Fruit fly (Drosophila melanogaster) whole organism, pupa: Measurements from ENCODE around the gene dec.

ENCODE experiments used
- CG10348 ChIP-seq: fragments of 200-800 bp; sonication (Bioruptor generic); IDR thresholded peaks from 2 replicates; pipeline ENCODE4 v1.3.6; 2022; ENCODE audit warnings: missing biosample characterization, missing genetic modification characterization
- CG13204 ChIP-seq: fragments of 200-800 bp; sonication (Bioruptor generic); optimal IDR thresholded peaks from 2 replicates; lab custom pipeline; 2018; ENCODE audit warnings: missing biosample characterization, mild to moderate bottlenecking, missing genetic modification characterization, moderate library complexity
- CG34367 ChIP-seq: fragments of 200-800 bp; sonication (Bioruptor generic); optimal IDR thresholded peaks from 2 replicates; lab custom pipeline; 2018; ENCODE audit warnings: missing biosample characterization, mild to moderate bottlenecking, missing genetic modification characterization
- CG8159 ChIP-seq: fragments of 200-800 bp; sonication (Bioruptor generic); optimal IDR thresholded peaks from 3 replicates; lab custom pipeline; 2018; ENCODE audit warnings: missing biosample characterization, mild to moderate bottlenecking, missing genetic modification characterization, moderate library complexity
- CG8301 ChIP-seq: fragments of 200-800 bp; sonication (Bioruptor generic); optimal IDR thresholded peaks from 2 replicates; lab custom pipeline; 2018; ENCODE audit warnings: missing biosample characterization, mild to moderate bottlenecking, missing genetic modification characterization
- D1 ChIP-seq: fragments of 200-800 bp; sonication (Bioruptor generic); optimal IDR thresholded peaks from 2 replicates; lab custom pipeline; 2018; ENCODE audit warnings: missing biosample characterization, mild to moderate bottlenecking, missing genetic modification characterization, moderate library complexity
- EcR ChIP-seq: fragments of 200-800 bp; sonication (Bioruptor generic); optimal IDR thresholded peaks from 3 replicates; lab custom pipeline; 2019; ENCODE audit warnings: missing biosample characterization, missing genetic modification characterization, mild to moderate bottlenecking, moderate library complexity, missing genetic modification reagents
- Pif1B ChIP-seq: fragments of 200-800 bp; sonication (Bioruptor generic); optimal IDR thresholded peaks from 3 replicates; lab custom pipeline; 2016; ENCODE audit warnings: missing biosample characterization, missing genetic modification characterization
- Snoo ChIP-seq: fragments of 200-800 bp; sonication (Bioruptor generic); optimal IDR thresholded peaks from 3 replicates; lab custom pipeline; 2017; ENCODE audit warnings: missing biosample characterization, mild to moderate bottlenecking, missing genetic modification characterization, inconsistent platforms
- fd96Ca ChIP-seq: fragments of 200-800 bp; sonication (Bioruptor generic); IDR thresholded peaks from 3 replicates; pipeline ENCODE4 v1.3.6; 2022; ENCODE audit warnings: missing biosample characterization, missing genetic modification characterization
- gl ChIP-seq: fragments of 200-800 bp; sonication (Bioruptor generic); optimal IDR thresholded peaks from 2 replicates; lab custom pipeline; 2018; ENCODE audit warnings: missing biosample characterization, mild to moderate bottlenecking, missing genetic modification characterization
- rn ChIP-seq: fragments of 200-800 bp; sonication (Bioruptor generic); IDR thresholded peaks from 2 replicates; pipeline ENCODE4 v1.3.6; 2022; ENCODE audit warnings: missing biosample characterization, missing genetic modification characterization

- TF ChIP-seq CG34367: no peak
- TF ChIP-seq rn (GFP tag; lab: Robert Waterston, UW): no peak
- no peak for TF ChIP-seq fd96Ca (GFP tag; lab: Robert Waterston, UW)
- TF ChIP-seq CG8159: no peak
- TF ChIP-seq CG13204 (GFP tag; lab: Kevin White, UChicago): no peak
- TF ChIP-seq CG10348 (GFP tag; lab: Robert Waterston, UW): no peak
- no peak for TF ChIP-seq EcR (GFP tag; lab: Kevin White, UChicago)
- no peak for TF ChIP-seq Pif1B (GFP tag; lab: Kevin White, UChicago)
- no peak for TF ChIP-seq CG8301 (tag; lab: Kevin White, UChicago)
- no peak for TF ChIP-seq D1 (tag; lab: Kevin White, UChicago)
- no peak for TF ChIP-seq Snoo (tag; lab: Kevin White, UChicago)
- no peak for TF ChIP-seq gl
These were observed 8.6 kb upstream of the dec start, which contains the start of gene Ir7e for dm6 chrX:7881579-7881978.
